Fruit fly (Drosophila melanogaster) whole organism, prepupa: Measurements from ENCODE around the gene CG42709.

ENCODE experiments used
- CG10669 ChIP-seq: fragments of 200-800 bp; sonication (Bioruptor generic); optimal IDR thresholded peaks from 3 replicates; lab custom pipeline; 2018; ENCODE audit warnings: missing biosample characterization, mild to moderate bottlenecking, missing genetic modification characterization, moderate library complexity
- CG11762 ChIP-seq: fragments of 200-800 bp; sonication (Bioruptor generic); optimal IDR thresholded peaks from 3 replicates; lab custom pipeline; 2016; ENCODE audit warnings: missing biosample characterization, missing genetic modification characterization; ENCODE audit not compliant: insufficient read depth
- CG11902 ChIP-seq: fragments of 200-800 bp; sonication (Bioruptor generic); optimal IDR thresholded peaks from 3 replicates; lab custom pipeline; 2016; ENCODE audit warnings: missing biosample characterization, missing genetic modification characterization
- CG1621 ChIP-seq: fragments of 200-800 bp; sonication (Bioruptor generic); optimal IDR thresholded peaks from 3 replicates; lab custom pipeline; 2018; ENCODE audit warnings: missing biosample characterization, mild to moderate bottlenecking, missing genetic modification characterization
- CG16779 ChIP-seq: fragments of 200-800 bp; sonication (Bioruptor generic); optimal IDR thresholded peaks from 3 replicates; lab custom pipeline; 2017; ENCODE audit warnings: missing biosample characterization, mild to moderate bottlenecking, missing genetic modification characterization
- CG3032 ChIP-seq: fragments of 200-800 bp; optimal IDR thresholded peaks from 2 replicates; lab custom pipeline; 2019; ENCODE audit warnings: missing biosample characterization, mild to moderate bottlenecking, missing genetic modification characterization, moderate library complexity
- CG31627 ChIP-seq: fragments of 200-800 bp; sonication (Bioruptor generic); optimal IDR thresholded peaks from 3 replicates; lab custom pipeline; 2016; ENCODE audit warnings: missing biosample characterization, missing genetic modification characterization
- CG6163 ChIP-seq: fragments of 200-800 bp; sonication (Bioruptor generic); IDR thresholded peaks from 3 replicates; pipeline ENCODE4 v1.3.6; 2022; ENCODE audit warnings: missing biosample characterization, missing genetic modification characterization
- CG6792 ChIP-seq: fragments of 200-800 bp; sonication (Bioruptor generic); optimal IDR thresholded peaks from 3 replicates; lab custom pipeline; 2016; ENCODE audit warnings: missing biosample characterization, missing genetic modification characterization
- CG6854 ChIP-seq: fragments of 200-800 bp; sonication (Bioruptor generic); optimal IDR thresholded peaks from 2 replicates; lab custom pipeline; 2017; ENCODE audit warnings: missing biosample characterization, mild to moderate bottlenecking, missing genetic modification characterization
- CG7368 ChIP-seq: fragments of 200-800 bp; sonication (Bioruptor generic); optimal IDR thresholded peaks from 3 replicates; lab custom pipeline; 2016; ENCODE audit warnings: missing biosample characterization, missing genetic modification characterization
- CG8319 ChIP-seq: fragments of 200-800 bp; sonication (Bioruptor generic); optimal IDR thresholded peaks from 3 replicates; lab custom pipeline; 2016; ENCODE audit warnings: missing biosample characterization, missing genetic modification characterization
- CG8632 ChIP-seq: fragments of 200-800 bp; sonication (Bioruptor generic); optimal IDR thresholded peaks from 3 replicates; lab custom pipeline; 2016; ENCODE audit warnings: missing biosample characterization, missing genetic modification characterization
- CG9139 ChIP-seq: fragments of 200-800 bp; sonication (Bioruptor generic); optimal IDR thresholded peaks from 3 replicates; lab custom pipeline; 2017; ENCODE audit warnings: missing biosample characterization, mild to moderate bottlenecking, missing genetic modification characterization
- Eip93F ChIP-seq: fragments of 200-800 bp; sonication (Bioruptor generic); optimal IDR thresholded peaks from 2 replicates; lab custom pipeline; 2016; ENCODE audit warnings: missing biosample characterization, mild to moderate bottlenecking, missing genetic modification characterization
- Ets96B ChIP-seq: fragments of 200-800 bp; optimal IDR thresholded peaks from 2 replicates; lab custom pipeline; 2019; ENCODE audit warnings: missing biosample characterization, mild to moderate bottlenecking, missing genetic modification characterization, moderate library complexity
- Gug ChIP-seq: fragments of 200-800 bp; sonication (Bioruptor generic); IDR thresholded peaks from 2 replicates; pipeline ENCODE4 v1.3.6; 2022; ENCODE audit warnings: missing biosample characterization, missing genetic modification characterization
- Lpt ChIP-seq: fragments of 200-800 bp; sonication (Bioruptor generic); optimal IDR thresholded peaks from 3 replicates; lab custom pipeline; 2016; ENCODE audit warnings: missing biosample characterization, missing genetic modification characterization
- OdsH ChIP-seq: fragments of 200-800 bp; sonication (Bioruptor generic); optimal IDR thresholded peaks from 3 replicates; lab custom pipeline; 2016; ENCODE audit warnings: missing biosample characterization, missing genetic modification characterization
- Smox ChIP-seq: fragments of 200-800 bp; sonication (Bioruptor generic); optimal IDR thresholded peaks from 3 replicates; lab custom pipeline; 2016; ENCODE audit warnings: missing biosample characterization, missing genetic modification characterization
- achi ChIP-seq: fragments of 200-800 bp; sonication (Bioruptor generic); optimal IDR thresholded peaks from 3 replicates; lab custom pipeline; 2016; ENCODE audit warnings: missing biosample characterization, missing genetic modification characterization
- acj6 ChIP-seq: fragments of 200-800 bp; sonication (Bioruptor generic); optimal IDR thresholded peaks from 3 replicates; lab custom pipeline; 2016; ENCODE audit warnings: missing biosample characterization, missing genetic modification characterization
- dac ChIP-seq: fragments of 200-800 bp; sonication (Bioruptor generic); optimal IDR thresholded peaks from 2 replicates; lab custom pipeline; 2017; ENCODE audit warnings: missing biosample characterization, mild to moderate bottlenecking, missing genetic modification characterization
- fd59A ChIP-seq: fragments of 200-800 bp; sonication (Bioruptor generic); optimal IDR thresholded peaks from 2 replicates; lab custom pipeline; 2017; ENCODE audit warnings: missing biosample characterization, mild to moderate bottlenecking, missing genetic modification characterization, missing genetic modification reagents
- fd85E ChIP-seq: fragments of 200-800 bp; sonication (Bioruptor generic); optimal IDR thresholded peaks from 3 replicates; lab custom pipeline; 2016; ENCODE audit warnings: missing biosample characterization, missing genetic modification characterization
- fkh ChIP-seq: fragments of 200-800 bp; sonication (Bioruptor generic); optimal IDR thresholded peaks from 3 replicates; lab custom pipeline; 2017; ENCODE audit warnings: missing biosample characterization, mild to moderate bottlenecking, missing genetic modification characterization, moderate library complexity
- net ChIP-seq: fragments of 200-800 bp; sonication (Bioruptor generic); optimal IDR thresholded peaks from 3 replicates; lab custom pipeline; 2016; ENCODE audit warnings: missing biosample characterization, missing genetic modification characterization
- salr ChIP-seq, 2 experiments: fragments of 200-800 bp; sonication (Bioruptor generic); optimal IDR thresholded peaks; 3 replicates each; lab custom pipeline; 2016 to 2018; ENCODE audit warnings: missing biosample characterization in 2 of 2, missing genetic modification characterization in 2 of 2, mild to moderate bottlenecking in 1 of 2
- spab ChIP-seq: fragments of 200-800 bp; sonication (Bioruptor generic); optimal IDR thresholded peaks from 2 replicates; lab custom pipeline; 2017; ENCODE audit warnings: missing biosample characterization, mild to moderate bottlenecking, missing genetic modification characterization, missing genetic modification reagents
- svp ChIP-seq: fragments of 200-800 bp; sonication (Bioruptor generic); peaks from one replicate; lab custom pipeline; 2016; ENCODE audit warnings: missing biosample characterization, missing genetic modification characterization
- vri ChIP-seq: fragments of 200-800 bp; sonication (Bioruptor generic); optimal IDR thresholded peaks from 3 replicates; lab custom pipeline; 2016; ENCODE audit warnings: missing biosample characterization, mild to moderate bottlenecking, missing genetic modification characterization

Gene CG42709

DNA sequence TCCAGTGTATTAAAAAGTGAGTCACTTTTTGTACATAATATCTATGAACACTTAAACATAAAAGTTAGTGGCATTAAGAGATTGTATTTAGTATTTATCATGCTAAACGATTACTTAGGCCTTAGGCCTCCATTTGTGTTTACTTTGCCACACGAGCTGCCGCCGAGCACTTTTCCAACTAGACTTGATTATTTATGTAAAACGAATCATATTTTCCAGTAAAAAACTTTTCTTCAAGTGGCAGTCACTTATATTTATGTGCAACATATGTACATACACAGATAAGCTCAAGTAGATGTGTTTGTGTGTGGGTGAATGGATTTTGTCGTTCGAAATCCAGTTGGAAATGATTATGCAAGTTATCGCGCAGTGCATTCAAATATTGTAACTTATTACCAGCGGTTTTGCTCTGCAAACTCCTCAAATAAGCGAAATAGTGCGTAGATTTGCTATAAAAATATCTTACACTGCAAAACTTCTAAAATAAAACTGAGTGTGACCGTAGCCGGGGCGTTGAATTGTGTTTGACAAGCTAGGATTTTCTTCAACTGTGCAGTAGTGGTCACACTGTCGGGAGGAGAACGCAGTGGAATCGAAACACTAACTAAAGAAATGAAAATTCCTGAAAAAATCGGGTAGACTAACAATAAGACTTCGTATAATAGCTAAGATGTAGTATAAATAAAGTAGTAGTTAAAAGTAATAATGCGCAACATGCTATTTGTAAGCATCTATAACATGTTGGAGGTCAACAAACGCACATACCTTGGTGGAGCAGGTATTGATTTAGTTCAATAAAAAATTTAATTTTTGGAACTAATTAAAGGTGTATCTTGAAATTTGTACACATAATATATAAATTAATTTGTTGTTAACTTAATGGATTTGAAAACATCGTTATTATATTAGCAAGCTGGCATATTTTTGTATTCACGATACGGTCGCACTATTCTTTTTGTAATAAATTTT is 40.1 kb upstream of the CG42709 start, which contains the start of the genes Klc and CG10984 (continued):
- TF ChIP-seq fd85E (GFP tag; lab: Kevin White, UChicago) = peak; percentile 82
- TF ChIP-seq fkh = peak; percentile 37
- peak; percentile 70 for TF ChIP-seq CG3032 (tag; lab: Kevin White, UChicago)
- peak; percentile 39 for TF ChIP-seq Eip93F
- TF ChIP-seq achi = peak; percentile 84
- peak; percentile 81 for TF ChIP-seq CG6792 (GFP tag; lab: Kevin White, UChicago)
- TF ChIP-seq CG31627 = peak; percentile 79
- TF ChIP-seq, all 60 proteins: peak for 36

DNA sequence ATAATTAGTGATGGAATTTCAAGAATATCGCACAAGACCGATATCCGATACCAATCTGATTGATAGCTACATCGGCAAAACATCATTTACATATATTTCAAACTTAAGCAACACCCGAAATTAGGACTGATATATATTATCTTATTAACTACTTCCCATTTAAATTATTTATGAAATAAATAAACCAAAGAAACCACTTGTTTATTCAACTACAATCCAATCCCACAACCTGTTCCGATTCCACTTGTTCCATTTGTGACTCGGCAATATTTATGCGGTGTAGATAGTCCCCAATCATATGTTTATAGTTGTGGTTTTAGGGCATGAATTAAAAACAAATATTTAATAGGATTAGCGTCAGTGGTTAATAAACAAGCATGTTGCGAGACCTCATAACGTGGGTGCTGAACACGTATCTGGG is 35.2 kb upstream of the CG42709 start, which contains the start of the genes CG10973 and Vps13D:
TSS of gene CG10973 (minus strand) at position 6 of the 421 bp plus-strand sequence.
TSS of gene Vps13D (plus strand) at position 281 of the 421 bp plus-strand sequence.
- TF ChIP-seq CG9139 = no peak
- TF ChIP-seq vri (GFP tag; lab: Kevin White, UChicago) = no peak
- TF ChIP-seq Ets96B (tag; lab: Kevin White, UChicago) = no peak
- TF ChIP-seq fkh = peak; percentile 99
- no peak for TF ChIP-seq CG6792 (GFP tag; lab: Kevin White, UChicago)
- TF ChIP-seq Smox = no peak
- no peak for TF ChIP-seq CG11762
- no peak for TF ChIP-seq CG3032 (tag; lab: Kevin White, UChicago)
- peak; percentile 17 for TF ChIP-seq Eip93F
- no peak for TF ChIP-seq net
- no peak for TF ChIP-seq CG11902 (GFP tag; lab: Kevin White, UChicago)
- no peak for TF ChIP-seq salr (GFP tag; optimal IDR thresholded peaks at IDR 0.05; lab: Kevin White, UChicago)
- TF ChIP-seq acj6 (GFP tag; lab: Kevin White, UChicago) = no peak

DNA sequence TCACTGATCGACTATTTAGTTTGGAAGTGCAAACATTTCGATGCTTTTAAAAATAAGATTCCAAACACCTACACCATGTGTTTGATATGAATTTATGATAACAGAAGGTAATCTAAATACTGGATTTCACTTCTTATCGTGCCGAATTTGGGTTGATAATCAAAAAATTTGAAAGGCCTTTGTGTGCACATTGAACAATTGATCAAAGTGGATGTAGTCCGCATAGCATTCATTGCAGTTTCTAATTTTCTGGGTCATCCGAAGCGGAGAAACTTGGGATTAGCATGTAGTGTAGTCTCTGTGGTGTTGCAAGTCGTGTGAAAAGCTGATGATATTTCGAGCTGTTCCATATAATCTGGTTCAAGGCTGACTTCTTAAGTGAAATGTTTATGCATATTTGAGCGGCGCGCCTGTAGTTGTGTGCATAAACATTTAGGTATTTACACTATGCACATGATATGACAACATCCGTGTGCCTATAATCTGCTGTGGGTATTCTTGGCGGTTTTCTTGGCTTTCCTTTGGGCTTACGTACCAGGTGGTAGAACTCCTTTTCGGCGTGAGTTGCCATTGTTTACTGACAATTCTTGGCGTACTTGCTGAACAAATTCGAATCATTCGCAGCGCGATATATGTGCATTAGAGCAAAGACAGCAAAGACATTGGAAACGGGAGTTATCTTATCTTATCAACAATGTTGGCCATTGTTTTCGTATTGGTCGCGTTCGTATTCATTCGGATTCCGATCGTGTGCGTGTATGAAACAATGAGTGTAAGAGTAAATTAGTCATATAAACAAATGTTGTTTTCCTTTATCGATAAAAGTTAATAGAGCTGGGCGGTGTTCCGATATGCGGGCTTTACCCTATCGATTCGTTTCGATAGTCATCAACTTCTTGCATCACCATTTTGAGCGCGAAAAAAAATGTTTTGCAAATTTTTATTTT is 17.0 kb upstream of the CG42709 start, which contains the start of gene Hip1:
TSS of gene Hip1 (minus strand) at position 834 of the 947 bp plus-strand sequence.
- no peak for TF ChIP-seq CG11762
- no peak for TF ChIP-seq Gug (GFP tag; lab: Robert Waterston, UW)
- no peak for TF ChIP-seq spab
- TF ChIP-seq CG16779 (tag; lab: Kevin White, UChicago) = no peak
- no peak for TF ChIP-seq CG10669 (GFP tag; lab: Kevin White, UChicago)
- no peak for TF ChIP-seq CG9139
- no peak for TF ChIP-seq CG7368 (GFP tag; lab: Kevin White, UChicago)
- no peak for TF ChIP-seq Eip93F
- no peak for TF ChIP-seq CG31627

DNA sequence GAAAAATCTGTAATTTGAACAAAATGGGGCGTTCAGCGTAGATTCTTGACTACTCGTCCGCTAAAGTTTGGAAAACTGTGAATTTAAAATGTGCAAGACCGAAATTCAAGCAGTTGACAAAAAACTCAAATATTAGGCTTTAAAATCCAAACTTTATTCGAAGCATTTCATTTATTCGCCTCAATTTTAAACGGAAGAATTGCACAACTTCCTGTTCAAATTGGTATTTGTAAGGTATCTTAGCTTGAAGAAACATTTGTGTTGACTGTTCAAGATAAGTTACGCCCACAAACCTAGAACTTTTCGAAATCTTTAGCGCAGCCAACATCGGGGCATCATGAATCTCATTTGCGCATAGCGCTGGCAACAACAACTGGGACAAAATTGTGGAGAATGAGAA is 11.4 kb upstream of the CG42709 start, which contains the start of gene CG32106:
TSS of gene CG32106 (minus strand) at position 101 of the 400 bp plus-strand sequence.
- TF ChIP-seq CG6854 = no peak
- no peak for TF ChIP-seq CG9139
- TF ChIP-seq OdsH = no peak
- TF ChIP-seq Gug (GFP tag; lab: Robert Waterston, UW) = no peak
- TF ChIP-seq svp = no peak
- no peak for TF ChIP-seq fd59A (GFP tag; lab: Kevin White, UChicago)
- no peak for TF ChIP-seq CG10669 (GFP tag; lab: Kevin White, UChicago)
- TF ChIP-seq Smox = no peak
- TF ChIP-seq CG1621 (tag; lab: Kevin White, UChicago) = no peak
- TF ChIP-seq CG8632 (GFP tag; lab: Kevin White, UChicago) = no peak
- no peak for TF ChIP-seq CG8319 (GFP tag; lab: Kevin White, UChicago)
- TF ChIP-seq salr (GFP tag; optimal IDR thresholded peaks at IDR 0.05; lab: Kevin White, UChicago) = no peak
- TF ChIP-seq Lpt (GFP tag; lab: Kevin White, UChicago) = no peak
- no peak for TF ChIP-seq CG7368 (GFP tag; lab: Kevin White, UChicago)
- TF ChIP-seq CG6163 (GFP tag; lab: Robert Waterston, UW) = no peak
- no peak for TF ChIP-seq CG11902 (GFP tag; lab: Kevin White, UChicago)
- TF ChIP-seq dac (GFP tag; lab: Kevin White, UChicago) = no peak
